Worm (Caenorhabditis elegans) whole organism, midembryonic: Measurements from ENCODE around the gene Y66D12A.21.

Experiments
- T22C8.4 ChIP-seq: fragments of 200-800 bp; sonication (Bioruptor generic); IDR thresholded peaks from 2 replicates; pipeline ENCODE4 v1.3.6; 2022; ENCODE audit warnings: missing genetic modification characterization, missing compliant biosample characterization
- flt-1 ChIP-seq: fragments of 200-800 bp; sonication (Bioruptor generic); IDR thresholded peaks from 2 replicates; pipeline ENCODE4 v1.3.6; 2022; ENCODE audit warnings: missing genetic modification characterization, missing compliant biosample characterization
- klf-2 ChIP-seq: fragments of 200-800 bp; sonication (Bioruptor generic); conservative IDR thresholded peaks from 2 replicates; pipeline ENCODE4 v1.3.6; 2022; ENCODE audit warnings: missing genetic modification reagents, missing genetic modification characterization, missing compliant biosample characterization
- ztf-23 ChIP-seq: fragments of 200-800 bp; sonication (Bioruptor generic); IDR thresholded peaks from 2 replicates; pipeline ENCODE4 v1.3.6; 2022; ENCODE audit warnings: missing genetic modification reagents, missing genetic modification characterization, missing compliant biosample characterization

ce11 chrIII:11510826-11511225, 5.7 kb upstream of the Y66D12A.21 start:
- TF ChIP-seq klf-2 (no peak), flt-1 (GFP tag; lab: Robert Waterston, UW) (no peak), ztf-23 (GFP tag; lab: Robert Waterston, UW) (no peak), T22C8.4 (GFP tag; lab: Robert Waterston, UW) (no peak)
